Fruit fly (Drosophila melanogaster) Kc167 (cell line): ENCODE results near the gene Catsup.

ENCODE experiments used
- Sin3A ChIP-seq: fragments of >200 bp; optimal IDR thresholded peaks from 2 replicates; lab custom pipeline; 2018; ENCODE audit warnings: missing external identifiers
- insv ChIP-seq: fragments of >200 bp; optimal IDR thresholded peaks from 3 replicates; lab custom pipeline; 2018; ENCODE audit warnings: missing external identifiers
- ttk ChIP-seq: sonication (Bioruptor generic); optimal IDR thresholded peaks from 2 replicates; lab custom pipeline; 2017; ENCODE audit warnings: missing external identifiers

dm6 chr2L:19027246-19027886, 14.3 kb upstream of the Catsup start, which contains the start of gene Sidpn:
- TF ChIP-seq ttk (lab: Kevin White, UChicago) (no peak), insv (lab: Kevin White, UChicago) (no peak), Sin3A (lab: Kevin White, UChicago) (no peak)
